Worm (Caenorhabditis elegans): ENCODE data around the gene ZC239.17.
"Not testable (repeated sequence)": the region's sequence is repeated elsewhere in the genome, so short reads cannot be mapped to it uniquely, and the experiment has no call there.

ZC239.17 gene

ce11 chrII:3244758-3245157 lies 19.1 kb upstream of the ZC239.17 start:
- TF ChIP-seq dao-5 (tag; optimal IDR thresholded peaks at IDR 0.05) (no peak), W03F9.2 (tag; optimal IDR thresholded peaks at IDR 0.05) (no peak), him-1 (tag; optimal IDR thresholded peaks at IDR 0.05) (no peak)

DNA sequence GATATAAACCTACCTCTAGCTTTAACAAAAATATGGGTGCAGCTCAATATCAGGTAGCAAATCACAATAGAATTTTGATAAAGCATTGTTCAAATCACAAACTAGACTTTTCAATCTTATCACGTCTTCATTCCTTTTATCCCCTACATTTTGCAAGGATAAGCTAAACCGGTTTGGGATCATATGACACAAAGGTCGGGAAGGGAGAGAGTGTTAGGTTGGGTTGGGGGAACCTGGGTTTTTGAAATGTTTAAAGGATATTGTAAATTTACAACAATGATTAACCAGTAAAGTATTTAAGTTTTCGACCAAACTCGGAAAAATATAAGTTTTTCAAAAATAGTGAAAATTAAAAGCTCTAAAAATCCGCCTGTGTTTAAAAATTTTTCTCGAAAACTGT lies 18.4 kb upstream of the ZC239.17 start, which contains the start of gene C17F4.12:
C17F4.12 (minus strand) TSS at position 101 of the 400 bp plus-strand sequence.
- no peak for TF ChIP-seq W03F9.2 (tag; optimal IDR thresholded peaks at IDR 0.05)
- TF ChIP-seq dao-5 (tag; optimal IDR thresholded peaks at IDR 0.05): no peak
- TF ChIP-seq him-1 (tag; optimal IDR thresholded peaks at IDR 0.05): no peak

DNA sequence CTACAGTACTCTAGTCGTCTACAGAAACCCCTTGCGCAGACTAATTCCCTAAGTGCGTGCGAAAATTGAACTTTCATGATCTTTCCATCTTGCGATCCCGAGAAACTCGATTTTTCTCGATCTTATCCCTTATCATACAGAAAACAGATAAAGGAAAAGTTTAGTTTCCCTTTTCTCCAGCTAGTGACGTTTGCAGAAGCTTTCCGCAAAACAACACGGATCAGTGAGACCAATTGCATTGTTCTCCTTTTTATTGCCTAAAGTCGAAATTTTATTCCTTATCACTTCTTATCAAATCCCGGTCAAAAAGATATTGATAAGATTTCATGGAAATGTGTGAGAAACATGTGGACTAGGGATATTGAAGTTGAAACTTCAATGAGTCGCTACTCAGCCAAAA lies 16.2 kb upstream of the ZC239.17 start:
- TF ChIP-seq him-1 (tag; optimal IDR thresholded peaks at IDR 0.05) (no peak), dao-5 (tag; optimal IDR thresholded peaks at IDR 0.05) (no peak), W03F9.2 (tag; optimal IDR thresholded peaks at IDR 0.05) (no peak)

DNA sequence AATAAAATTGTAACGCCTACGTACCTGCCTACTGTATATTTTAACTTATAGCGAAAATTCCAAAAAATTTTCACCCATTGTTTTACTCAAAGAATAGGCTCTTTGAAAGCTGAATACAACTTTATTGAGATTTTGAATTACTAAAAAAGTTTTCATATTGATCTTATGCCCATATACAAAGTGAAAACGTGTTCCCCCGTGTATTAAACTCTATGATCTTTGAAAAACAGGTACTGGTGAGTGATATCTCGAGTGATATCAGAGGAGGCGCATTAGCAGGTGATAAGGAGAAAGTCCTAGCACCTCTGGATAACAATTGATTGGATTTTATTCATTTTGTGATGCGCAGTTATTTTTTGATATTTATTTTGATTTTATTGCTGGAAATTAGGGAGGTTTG lies 14.5 kb upstream of the ZC239.17 start, which contains the start of gene C17F4.3:
C17F4.3 (plus strand) TSS at position 301 of the 400 bp plus-strand sequence.
- TF ChIP-seq dao-5 (tag; optimal IDR thresholded peaks at IDR 0.05) (no peak), him-1 (tag; optimal IDR thresholded peaks at IDR 0.05) (no peak), W03F9.2 (tag; optimal IDR thresholded peaks at IDR 0.05) (no peak)

ce11 chrII:3237038-3237521 lies 11.4 kb upstream of the ZC239.17 start, which contains the start of the genes srz-67 and C17F4.11:
Gene srz-67, minus strand, starts transcription at chrII:3237138.
Gene C17F4.11, plus strand, starts transcription at chrII:3237471.
- TF ChIP-seq W03F9.2 (tag; optimal IDR thresholded peaks at IDR 0.05) (no peak), dao-5 (tag; optimal IDR thresholded peaks at IDR 0.05) (no peak), him-1 (tag; optimal IDR thresholded peaks at IDR 0.05) (no peak)

ce11 chrII:3234725-3235124 lies 9.0 kb upstream of the ZC239.17 start, which contains the start of gene C17F4.8:
Gene C17F4.8, minus strand, starts transcription at chrII:3234825.
- no peak for TF ChIP-seq dao-5 (tag; optimal IDR thresholded peaks at IDR 0.05)
- no peak for TF ChIP-seq W03F9.2 (tag; optimal IDR thresholded peaks at IDR 0.05)
- no peak for TF ChIP-seq him-1 (tag; optimal IDR thresholded peaks at IDR 0.05)

DNA sequence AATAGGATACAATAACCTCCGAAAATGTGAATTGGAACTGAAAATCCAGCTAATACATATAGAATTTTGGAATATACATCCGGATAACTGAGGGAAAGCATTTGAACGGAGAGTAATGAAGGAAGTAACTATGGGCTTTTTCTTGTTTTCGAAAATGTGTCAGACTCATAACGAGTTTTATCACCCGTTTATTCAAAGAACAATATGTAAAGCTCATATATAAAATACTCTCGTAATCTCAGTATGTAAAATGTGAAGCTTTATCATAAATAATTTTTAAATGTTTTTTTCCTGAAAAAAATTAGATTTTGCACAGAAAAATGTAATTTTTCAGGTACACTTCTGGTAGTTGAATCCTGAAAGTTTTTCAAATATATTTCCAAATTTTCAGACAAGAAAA lies 4.7 kb upstream of the ZC239.17 start, which contains the start of gene srh-297:
srh-297 (minus strand) TSS at position 101 of the 400 bp plus-strand sequence.
- no peak for TF ChIP-seq W03F9.2 (tag; optimal IDR thresholded peaks at IDR 0.05)
- TF ChIP-seq him-1 (tag; optimal IDR thresholded peaks at IDR 0.05): no peak
- TF ChIP-seq dao-5 (tag; optimal IDR thresholded peaks at IDR 0.05): no peak

DNA sequence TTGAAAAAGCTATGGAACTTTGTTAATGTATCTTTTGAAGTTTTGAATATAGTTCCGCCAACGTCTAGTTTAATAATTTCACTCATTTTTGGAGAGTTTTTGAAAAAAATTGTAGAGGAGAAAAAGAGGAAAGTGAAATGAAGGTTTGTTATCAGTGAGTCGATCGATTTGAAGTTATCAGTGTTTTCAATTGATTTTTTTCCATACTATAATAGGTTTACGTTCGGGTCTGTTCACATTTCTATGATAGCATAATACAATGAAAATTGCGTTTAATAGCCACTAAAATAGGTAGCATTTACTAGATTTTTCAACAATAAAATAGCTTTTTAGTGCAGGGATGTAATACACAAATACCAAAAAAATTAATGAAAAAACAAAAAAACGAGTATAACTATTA lies 480 bp downstream of the ZC239.17 start, which contains the start of gene ZC239.16:
ZC239.16 (minus strand) TSS at position 120 of the 400 bp plus-strand sequence.
- TF ChIP-seq dao-5 (tag; optimal IDR thresholded peaks at IDR 0.05): no peak
- TF ChIP-seq W03F9.2 (tag; optimal IDR thresholded peaks at IDR 0.05): no peak
- TF ChIP-seq him-1 (tag; optimal IDR thresholded peaks at IDR 0.05): no peak

DNA sequence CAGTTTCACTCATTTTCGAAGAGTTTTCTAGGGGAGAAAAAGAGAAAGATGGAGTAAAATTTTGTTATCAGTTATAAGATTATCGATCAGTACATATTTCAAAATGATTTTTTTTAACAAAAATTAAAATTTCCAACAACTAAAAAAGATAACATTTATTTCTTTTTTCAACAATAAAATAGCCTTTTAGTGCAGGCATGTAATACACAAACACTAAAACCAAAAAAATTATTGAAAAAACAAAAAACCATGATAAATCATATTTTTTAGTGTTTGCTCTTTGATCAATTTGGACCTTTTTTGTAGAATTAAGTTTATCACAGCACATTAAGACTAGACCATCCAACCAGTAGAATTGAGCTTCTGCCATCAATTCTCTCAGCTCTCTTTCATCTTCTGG lies 1.0 kb downstream of the ZC239.17 start, which contains the start of gene ZC239.15:
ZC239.15 (minus strand) TSS at position 101 of the 400 bp plus-strand sequence.
- no peak for TF ChIP-seq dao-5 (tag; optimal IDR thresholded peaks at IDR 0.05)
- TF ChIP-seq him-1 (tag; optimal IDR thresholded peaks at IDR 0.05): no peak
- no peak for TF ChIP-seq W03F9.2 (tag; optimal IDR thresholded peaks at IDR 0.05)

- TF ChIP-seq dao-5 (tag; optimal IDR thresholded peaks at IDR 0.05): no peak
- TF ChIP-seq him-1 (tag; optimal IDR thresholded peaks at IDR 0.05): no peak
- TF ChIP-seq W03F9.2 (tag; optimal IDR thresholded peaks at IDR 0.05): no peak
These were observed 3.0 kb downstream of the ZC239.17 start, which contains the start of gene ZC239.13 for ce11 chrII:3222686-3223085. Gene ZC239.13, minus strand, starts transcription at chrII:3222839.

DNA sequence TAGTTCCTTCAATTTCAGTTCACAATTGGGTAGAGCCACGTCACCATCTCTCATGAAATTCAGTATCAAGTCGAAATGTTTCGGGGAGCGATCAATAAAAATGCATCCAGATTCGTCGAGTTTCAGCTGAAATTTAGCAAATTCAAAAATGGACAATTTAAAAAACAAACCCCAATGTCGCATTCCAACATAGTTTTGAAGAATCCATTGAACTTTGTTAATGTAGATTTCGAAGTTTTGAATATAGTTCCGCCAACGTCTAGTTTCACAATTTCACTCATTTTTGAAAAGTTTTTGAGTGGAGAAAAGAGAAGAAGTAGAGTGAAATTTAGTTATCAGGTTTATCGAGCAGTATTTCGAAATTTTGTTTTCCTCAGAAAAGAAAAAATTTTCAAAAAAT lies 4.0 kb downstream of the ZC239.17 start, which contains the start of gene ZC239.14:
ZC239.14 (minus strand) TSS at position 305 of the 400 bp plus-strand sequence.
- TF ChIP-seq W03F9.2 (tag; optimal IDR thresholded peaks at IDR 0.05): no peak
- no peak for TF ChIP-seq him-1 (tag; optimal IDR thresholded peaks at IDR 0.05)
- no peak for TF ChIP-seq dao-5 (tag; optimal IDR thresholded peaks at IDR 0.05)

DNA sequence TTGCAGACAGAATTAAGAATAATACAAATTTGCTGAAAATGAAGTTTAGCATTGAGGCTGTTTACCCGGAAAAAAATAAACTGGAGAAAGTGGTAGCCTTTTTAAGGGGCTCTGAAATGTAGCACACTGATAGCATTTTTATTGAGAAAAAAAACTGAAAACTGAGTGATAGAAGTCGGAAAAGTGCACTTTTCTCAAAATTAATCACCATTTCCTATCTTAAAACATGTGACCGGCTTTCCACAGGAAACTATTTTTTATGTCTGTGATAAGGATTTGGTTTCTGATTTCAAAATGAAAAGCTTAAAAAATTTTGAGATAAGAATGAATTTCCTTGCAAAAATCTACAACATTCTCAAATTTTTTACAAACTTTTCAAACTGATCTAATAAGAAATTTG lies 5.0 kb downstream of the ZC239.17 start, which contains the start of gene ZC239.22:
ZC239.22 (minus strand) TSS at position 101 of the 400 bp plus-strand sequence.
- no peak for TF ChIP-seq him-1 (tag; optimal IDR thresholded peaks at IDR 0.05)
- TF ChIP-seq W03F9.2 (tag; optimal IDR thresholded peaks at IDR 0.05): no peak
- no peak for TF ChIP-seq dao-5 (tag; optimal IDR thresholded peaks at IDR 0.05)

- TF ChIP-seq dao-5, W03F9.2, him-1 (tag; optimal IDR thresholded peaks at IDR 0.05): not testable (repeated sequence)
These were observed 9.9 kb downstream of the ZC239.17 start, which contains the start of gene ZC239.3 for ce11 chrII:3215762-3216161. Gene ZC239.3, plus strand, starts transcription at chrII:3216062.

DNA sequence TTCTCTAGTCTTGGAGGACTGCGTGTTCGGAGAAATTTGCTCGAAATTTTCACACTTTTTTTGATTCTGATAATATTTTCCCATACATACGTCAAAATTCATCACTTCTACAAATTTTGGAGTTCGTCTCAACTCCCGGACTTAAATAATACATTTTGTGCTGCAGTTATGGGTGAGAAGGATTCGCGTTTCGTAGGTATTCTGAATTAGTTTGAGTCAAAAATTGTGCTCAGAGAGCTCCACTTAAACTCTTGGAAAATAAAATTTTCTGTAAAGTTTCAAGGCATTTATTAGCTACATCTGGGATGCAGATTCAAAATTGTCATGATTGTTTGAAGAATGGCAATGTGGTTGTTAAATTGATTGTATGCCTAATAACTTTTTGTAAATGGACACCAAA lies 11.8 kb downstream of the ZC239.17 start, which contains the start of gene ZC239.4:
ZC239.4 (plus strand) TSS at position 301 of the 400 bp plus-strand sequence.
- TF ChIP-seq dao-5 (tag; optimal IDR thresholded peaks at IDR 0.05) (no peak), him-1 (tag; optimal IDR thresholded peaks at IDR 0.05) (no peak), W03F9.2 (tag; optimal IDR thresholded peaks at IDR 0.05) (no peak)
